Worm (Caenorhabditis elegans) whole organism, L2 larva: ENCODE results near the gene ggtb-1.
A peak's percentile ranks its signal among the peaks of the same experiment; 100 is the strongest.

Experiments
- ama-1 ChIP-seq: fragments of 150-350 bp; optimal IDR thresholded peaks from 2 replicates; lab custom pipeline; 2018; ENCODE audit warnings: inconsistent platforms
- ceh-82 ChIP-seq: fragments of 150-350 bp; optimal IDR thresholded peaks from 2 replicates; lab custom pipeline; 2014; ENCODE audit warnings: missing biosample characterization, missing genetic modification characterization
- nhr-11 ChIP-seq: fragments of 150-350 bp; optimal IDR thresholded peaks from 2 replicates; lab custom pipeline; 2014; ENCODE audit warnings: missing biosample characterization, missing genetic modification characterization
- nhr-12 ChIP-seq: fragments of 150-350 bp; optimal IDR thresholded peaks from 2 replicates; lab custom pipeline; 2014; ENCODE audit warnings: missing biosample characterization, missing genetic modification characterization
- sma-3 ChIP-seq: sonication (generic microtip); optimal IDR thresholded peaks from 2 replicates; lab custom pipeline; 2016; ENCODE audit warnings: missing genetic modification reagents, missing genetic modification characterization, missing compliant biosample characterization

DNA sequence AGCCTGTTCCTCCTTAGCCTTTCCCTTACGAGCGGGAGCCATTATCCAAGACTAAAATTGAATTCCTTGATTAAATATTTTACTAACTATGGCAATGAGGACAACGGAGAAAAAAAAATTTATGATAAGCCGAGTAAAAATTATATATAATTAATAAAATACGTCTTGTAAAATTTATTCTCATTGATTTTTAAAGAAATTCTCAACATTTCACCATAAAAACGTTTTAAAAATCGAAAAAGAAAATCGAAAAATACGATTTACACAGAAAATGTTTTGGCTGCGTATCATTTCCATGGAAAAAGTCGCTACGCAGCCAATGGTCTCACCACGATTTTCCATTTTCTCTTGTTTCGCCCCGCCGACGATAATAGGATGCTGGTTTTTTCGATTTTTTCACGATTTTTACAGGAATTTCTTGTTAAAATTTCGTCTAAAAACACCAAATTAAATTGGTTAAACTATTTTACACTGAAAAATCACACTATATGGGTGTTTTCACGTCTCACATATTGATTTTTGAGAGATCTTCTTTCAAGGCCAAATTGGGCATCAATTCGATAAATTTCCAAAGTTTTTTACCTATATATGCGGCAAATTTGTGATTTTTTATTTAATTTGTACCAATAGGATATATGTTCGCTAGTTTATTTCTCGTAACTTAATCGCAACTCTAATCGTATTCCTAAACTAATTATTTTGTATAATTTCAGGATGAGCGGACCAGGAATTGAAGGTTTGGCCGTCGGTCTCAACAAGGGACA, 46.2 kb downstream of the ggtb-1 start, which contains the start of the genes rps-14 and rpl-36:
- TF ChIP-seq sma-3 (GFP tag; lab: Kevin White, UChicago) (peak; percentile 90), nhr-11 (no peak), nhr-12 (no peak), ceh-82 (tag; lab: Kevin White, UChicago) (peak; percentile 23), ama-1 (lab: Kevin White, UChicago) (peak; percentile 87)
